Worm (Caenorhabditis elegans): Measurements from ENCODE around the gene srab-25.

ce11 chrV:1719927-1720326 lies 21.0 kb downstream of the srab-25 start, which contains the start of gene srw-102:
- TF ChIP-seq him-1 (tag; optimal IDR thresholded peaks at IDR 0.05), result no peak
- TF ChIP-seq dao-5 (tag; optimal IDR thresholded peaks at IDR 0.05), result no peak
- no peak for TF ChIP-seq W03F9.2 (tag; optimal IDR thresholded peaks at IDR 0.05)

All from whole organism, L4/young adult.